Fruit fly (Drosophila melanogaster): ENCODE data around the gene CG9471.

The CG9471 gene

dm6 chr3R:9747272-9747874 lies 24.0 kb downstream of the CG9471 start, which contains the start of gene CG12948 (continued):
- no peak for TF ChIP-seq Dfd (GFP tag; optimal IDR thresholded peaks at IDR 0.05)

DNA sequence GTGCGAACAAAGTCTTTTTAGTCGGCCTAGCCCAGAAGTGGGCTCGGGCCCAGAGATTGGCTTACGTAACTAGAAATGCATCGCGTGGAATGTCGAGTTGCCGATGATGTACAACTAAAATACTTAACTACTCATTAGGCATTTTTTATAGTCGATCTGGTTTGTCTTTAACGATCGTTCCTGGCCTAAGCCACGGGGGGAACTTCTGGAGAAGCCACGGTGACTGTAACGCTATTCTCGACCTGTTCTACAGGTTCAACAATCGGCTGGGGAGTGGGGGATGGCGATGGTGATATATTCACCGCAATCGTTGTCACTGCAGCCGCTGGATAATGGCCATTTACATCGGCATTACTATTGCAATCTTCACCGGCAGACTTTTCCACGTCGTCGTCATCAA lies 25.1 kb downstream of the CG9471 start, which contains the start of gene CG34409:
Gene CG34409 (minus strand): TSS at position 101 of the 400 bp plus-strand sequence.
- TF ChIP-seq Hr83 (GFP tag; optimal IDR thresholded peaks at IDR 0.05; ENCODE audit: poor library complexity, severe bottlenecking): no peak
- no peak for TF ChIP-seq br (GFP tag; optimal IDR thresholded peaks at IDR 0.05)
- TF ChIP-seq CG32264 (GFP tag; optimal IDR thresholded peaks at IDR 0.05): no peak
- TF ChIP-seq brk (GFP tag; optimal IDR thresholded peaks at IDR 0.05): no peak
- TF ChIP-seq woc (GFP tag; optimal IDR thresholded peaks at IDR 0.05): no peak

DNA sequence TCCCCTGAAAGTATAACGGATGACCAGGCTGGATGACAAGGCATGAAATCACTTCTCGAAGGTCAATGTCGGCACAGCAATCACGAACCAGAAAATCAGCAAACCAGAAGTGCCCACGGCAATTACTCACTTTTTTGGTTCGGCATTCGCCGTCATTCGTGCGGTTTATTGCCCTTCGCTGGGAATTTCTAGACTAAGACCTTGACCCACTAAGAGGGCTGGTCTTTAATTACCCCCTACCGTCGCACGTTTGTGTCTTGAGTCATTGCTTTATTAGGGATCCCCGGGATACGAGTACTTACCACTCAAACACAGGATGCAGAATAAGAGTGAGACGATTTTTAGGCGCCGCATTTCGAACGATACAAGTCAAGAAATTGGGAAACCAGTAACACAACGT lies 25.9 kb downstream of the CG9471 start:
- TF ChIP-seq brk (GFP tag; optimal IDR thresholded peaks at IDR 0.05): no peak
- no peak for TF ChIP-seq pan (optimal IDR thresholded peaks at IDR 0.05)
- no peak for TF ChIP-seq foxo (GFP tag; optimal IDR thresholded peaks at IDR 0.05)
- TF ChIP-seq Vsx2 (GFP tag; optimal IDR thresholded peaks at IDR 0.05; ENCODE audit: partially characterized antibody): no peak
- TF ChIP-seq rgr (GFP tag; optimal IDR thresholded peaks at IDR 0.05): no peak
- no peak for TF ChIP-seq br (GFP tag; optimal IDR thresholded peaks at IDR 0.05)
- TF ChIP-seq Jra (GFP tag; optimal IDR thresholded peaks at IDR 0.05): no peak
- TF ChIP-seq psq (GFP tag; optimal IDR thresholded peaks at IDR 0.05): no peak
- no peak for TF ChIP-seq sv (GFP tag; optimal IDR thresholded peaks at IDR 0.05)
- no peak for TF ChIP-seq Hr83 (GFP tag; optimal IDR thresholded peaks at IDR 0.05; ENCODE audit: poor library complexity, severe bottlenecking)

dm6 chr3R:9743995-9744394 lies 27.3 kb downstream of the CG9471 start:
- TF ChIP-seq dsf (GFP tag; optimal IDR thresholded peaks at IDR 0.05; ENCODE audit: borderline replicate concordance): no peak
- no peak for TF ChIP-seq usp (GFP tag; optimal IDR thresholded peaks at IDR 0.05)
- TF ChIP-seq Dfd (GFP tag; optimal IDR thresholded peaks at IDR 0.05): peak; percentile 98

- no peak for TF ChIP-seq Sp1 (GFP tag; optimal IDR thresholded peaks at IDR 0.05)
- no peak for TF ChIP-seq OdsH (GFP tag; optimal IDR thresholded peaks at IDR 0.05)
These were observed 28.1 kb downstream of the CG9471 start, which contains the start of gene CG31415 for dm6 chr3R:9743217-9743616. TSS of gene CG31415 (plus strand) at chr3R:9743517.

DNA sequence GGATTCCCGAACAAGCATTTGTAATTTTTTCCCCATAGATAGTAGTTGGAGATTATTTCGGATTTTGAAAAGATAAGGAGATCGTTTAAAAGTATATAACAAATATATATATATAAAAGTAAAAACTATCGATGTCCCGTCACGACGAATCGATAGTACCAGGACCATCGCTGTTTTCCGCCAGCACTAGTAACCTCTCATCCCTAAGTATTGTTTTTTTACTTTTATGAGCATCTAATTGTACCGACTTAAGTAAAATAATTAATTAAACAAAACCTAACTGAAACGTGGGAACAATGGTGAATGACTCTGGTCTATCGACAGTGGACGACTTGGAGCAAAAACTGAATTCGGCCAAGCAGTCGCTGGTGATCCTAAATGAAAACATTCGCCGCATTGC lies 30.6 kb downstream of the CG9471 start, which contains the start of gene Pnn:
Gene Pnn (plus strand): TSS at position 187 of the 400 bp plus-strand sequence.
- TF ChIP-seq dmrt93B (GFP tag; optimal IDR thresholded peaks at IDR 0.05) (no peak), sage (GFP tag; optimal IDR thresholded peaks at IDR 0.05) (peak; percentile 32), Rel (GFP tag; optimal IDR thresholded peaks at IDR 0.05) (no peak), Rel (tag; optimal IDR thresholded peaks at IDR 0.05) (peak; percentile 68), woc (GFP tag; optimal IDR thresholded peaks at IDR 0.05) (peak; percentile 39)

DNA sequence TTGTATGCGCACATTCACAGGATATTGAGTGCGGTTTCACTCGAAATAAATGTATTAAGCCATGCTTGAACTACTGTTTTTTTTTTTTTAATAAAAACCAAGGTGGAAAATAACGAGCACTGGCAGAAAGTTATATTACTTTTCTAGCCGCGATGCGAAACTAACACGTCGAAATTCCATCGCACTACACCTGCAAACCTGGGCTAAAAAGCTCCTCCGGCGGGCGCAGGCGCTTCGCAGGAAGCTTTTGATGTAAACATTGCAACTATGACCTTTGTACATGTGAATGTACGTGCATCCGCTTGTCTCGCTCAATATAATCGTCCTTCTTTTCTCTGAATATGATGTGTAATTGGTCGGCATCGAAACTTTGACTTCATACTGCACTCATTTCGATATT lies 31.5 kb downstream of the CG9471 start, which contains the start of gene side-VII:
Gene side-VII (minus strand): TSS at position 187 of the 400 bp plus-strand sequence.
- TF ChIP-seq N (GFP tag; optimal IDR thresholded peaks at IDR 0.05) (no peak), CG32264 (GFP tag; optimal IDR thresholded peaks at IDR 0.05) (no peak), woc (GFP tag; optimal IDR thresholded peaks at IDR 0.05) (no peak), pan (optimal IDR thresholded peaks at IDR 0.05) (no peak), jim (GFP tag; optimal IDR thresholded peaks at IDR 0.05) (no peak), Dif (GFP tag; optimal IDR thresholded peaks at IDR 0.05; ENCODE audit: partially characterized antibody) (no peak), tai (GFP tag; optimal IDR thresholded peaks at IDR 0.05) (no peak), Dfd (GFP tag; optimal IDR thresholded peaks at IDR 0.05) (no peak), dsf (GFP tag; optimal IDR thresholded peaks at IDR 0.05; ENCODE audit: borderline replicate concordance) (no peak), GATAd (GFP tag; optimal IDR thresholded peaks at IDR 0.05) (no peak), Mio (GFP tag; optimal IDR thresholded peaks at IDR 0.05) (no peak), OdsH (GFP tag; optimal IDR thresholded peaks at IDR 0.05) (no peak), psq (GFP tag; optimal IDR thresholded peaks at IDR 0.05) (no peak)

All from whole organism, wandering third instar larva.